Worm (Caenorhabditis elegans) whole organism, L4 larva: ENCODE data around the gene T08D10.4.

Source experiments
- aly-2 ChIP-seq: sonication (generic microtip); optimal IDR thresholded peaks from 2 replicates; lab custom pipeline; 2018; ENCODE audit warnings: missing biosample characterization, missing genetic modification characterization
- dmd-8 ChIP-seq: fragments of 200-800 bp; sonication (Bioruptor generic); IDR thresholded peaks from 2 replicates; pipeline ENCODE4 v1.3.6; 2022; ENCODE audit warnings: missing genetic modification characterization, missing compliant biosample characterization
- egl-27 ChIP-seq: sonication (generic microtip); optimal IDR thresholded peaks from 3 replicates; lab custom pipeline; 2017; ENCODE audit warnings: missing biosample characterization, missing genetic modification reagents, missing genetic modification characterization
- fos-1 ChIP-seq: fragments of 150-350 bp; optimal IDR thresholded peaks from 2 replicates; lab custom pipeline; 2014; ENCODE audit warnings: missing biosample characterization, missing genetic modification characterization
- lin-13 ChIP-seq: fragments of 150-350 bp; optimal IDR thresholded peaks from 2 replicates; lab custom pipeline; 2014; ENCODE audit warnings: missing biosample characterization, missing genetic modification reagents, missing genetic modification characterization
- lsy-2 ChIP-seq, 2 experiments: fragments of 150-350 bp in 1 of 2; sonication (generic microtip) in 1 of 2; optimal IDR thresholded peaks; 2 replicates each; lab custom pipeline; 2014 to 2017; ENCODE audit warnings: missing biosample characterization in 2 of 2, missing genetic modification characterization in 2 of 2
- mdl-1 ChIP-seq, 2 experiments: fragments of 150-350 bp in 1 of 2; sonication (generic microtip) in 1 of 2; optimal IDR thresholded peaks; 2 replicates each; lab custom pipeline; 2014 to 2017; ENCODE audit warnings: missing biosample characterization in 2 of 2, missing genetic modification characterization in 2 of 2
- sdz-12 ChIP-seq: fragments of 200-800 bp; sonication (Bioruptor generic); optimal IDR thresholded peaks from 2 replicates; lab custom pipeline; 2018; ENCODE audit warnings: mild to moderate bottlenecking, missing genetic modification characterization, missing compliant biosample characterization
- ztf-11 ChIP-seq: fragments of 150-350 bp; optimal IDR thresholded peaks from 2 replicates; lab custom pipeline; 2014; ENCODE audit warnings: missing biosample characterization, missing genetic modification characterization

ce11 chrX:11925243-11925642, 27.9 kb downstream of the T08D10.4 start:
- TF ChIP-seq mdl-1 (tag; optimal IDR thresholded peaks at IDR 0.05; lab: Kevin White, UChicago) (no peak), aly-2 (tag; lab: Kevin White, UChicago) (no peak), ztf-11 (tag; lab: Kevin White, UChicago) (no peak), sdz-12 (GFP tag; lab: Kevin White, UChicago) (no peak), lsy-2 (tag; optimal IDR thresholded peaks at IDR 0.05; lab: Kevin White, UChicago) (no peak), lin-13 (GFP tag; lab: Kevin White, UChicago) (no peak), fos-1 (no peak), dmd-8 (no peak), egl-27 (tag; lab: Kevin White, UChicago) (no peak)
